6 worm cellular contexts compared by ENCODE assay signal in genomic region chrX:10084050-10084672, ce11.
TF ChIP-seq lines count a peak whose summit lies in the region.

TSS of gene W07E11.1 (plus strand) at chrX:10084622.

TF ChIP-seq in whole organism, L1 larva, 84 proteins besides CTCF, POLR2A, EP300 and RAD21 (continues in another document):
- TF ChIP-seq C34B4.2 (tag; optimal IDR thresholded peaks at IDR 0.05; lab: Kevin White, UChicago) (no peak), jun-1 (tag; optimal IDR thresholded peaks at IDR 0.05; lab: Kevin White, UChicago) (no peak), efl-3 (GFP tag; optimal IDR thresholded peaks at IDR 0.05; lab: Kevin White, UChicago) (no peak), elt-2 (tag; optimal IDR thresholded peaks at IDR 0.05; lab: Kevin White, UChicago) (peak; percentile 98), unc-86 (tag; optimal IDR thresholded peaks at IDR 0.05; lab: Kevin White, UChicago) (no peak), dpl-1 (GFP tag; optimal IDR thresholded peaks at IDR 0.05; lab: Kevin White, UChicago) (no peak), swsn-7 (tag; optimal IDR thresholded peaks at IDR 0.05; lab: Kevin White, UChicago) (no peak), zag-1 (tag; optimal IDR thresholded peaks at IDR 0.05; lab: Kevin White, UChicago) (no peak), nhr-19 (GFP tag; conservative IDR thresholded peaks at IDR 0.05; lab: Robert Waterston, UW) (peak; percentile 44; the same call in 1 of the 2 replicates), ceh-63 (GFP tag; optimal IDR thresholded peaks at IDR 0.05; lab: Kevin White, UChicago) (no peak), elt-3 (tag; optimal IDR thresholded peaks at IDR 0.05; lab: Kevin White, UChicago) (peak in 3 of 6 experiments; percentile 25 to 76 (median 25)), snpc-4 (tag; optimal IDR thresholded peaks at IDR 0.05; lab: Kevin White, UChicago) (no peak), ets-5 (GFP tag; IDR thresholded peaks at IDR 0.05; lab: Robert Waterston, UW) (no peak), efl-1 (optimal IDR thresholded peaks at IDR 0.05; lab: Kevin White, UChicago) (no peak), efl-1 (GFP tag; optimal IDR thresholded peaks at IDR 0.05 in 1 of 2; lab: Kevin White, UChicago) (peak in 1 of 2 experiments; percentile 82)

TF ChIP-seq in whole organism, L2 larva, 48 proteins besides CTCF, POLR2A, EP300 and RAD21 (continues in another document):
- TF ChIP-seq aly-2 (tag; optimal IDR thresholded peaks at IDR 0.05; lab: Kevin White, UChicago) (no peak), sma-3 (GFP tag; optimal IDR thresholded peaks at IDR 0.05; lab: Kevin White, UChicago) (peak; percentile 73), mdl-1 (tag; optimal IDR thresholded peaks at IDR 0.05; lab: Kevin White, UChicago) (peak in 1 of 2 experiments; percentile 20), elt-1 (tag; optimal IDR thresholded peaks at IDR 0.05; lab: Kevin White, UChicago) (no peak), skn-1 (tag; optimal IDR thresholded peaks at IDR 0.05; lab: Kevin White, UChicago) (no peak), alr-1 (tag; optimal IDR thresholded peaks at IDR 0.05; lab: Kevin White, UChicago) (no peak), nhr-21 (tag; optimal IDR thresholded peaks at IDR 0.05; lab: Kevin White, UChicago) (peak; percentile 63), unc-39 (tag; optimal IDR thresholded peaks at IDR 0.05; lab: Kevin White, UChicago) (no peak), C34F6.9 (tag; optimal IDR thresholded peaks at IDR 0.05; lab: Kevin White, UChicago) (no peak), nhr-6 (tag; optimal IDR thresholded peaks at IDR 0.05; lab: Kevin White, UChicago) (no peak), unc-62 (GFP tag; optimal IDR thresholded peaks at IDR 0.05; lab: Kevin White, UChicago) (no peak), ZK546.5 (tag; optimal IDR thresholded peaks at IDR 0.05; lab: Kevin White, UChicago) (no peak), lin-11 (tag; optimal IDR thresholded peaks at IDR 0.05; lab: Kevin White, UChicago) (no peak), lin-39 (tag; optimal IDR thresholded peaks at IDR 0.05; lab: Kevin White, UChicago) (no peak), zag-1 (tag; optimal IDR thresholded peaks at IDR 0.05; lab: Kevin White, UChicago) (no peak), gmeb-1 (tag; optimal IDR thresholded peaks at IDR 0.05; lab: Kevin White, UChicago) (peak; percentile 40)

TF ChIP-seq in whole organism, L3 larva, 47 proteins besides CTCF, POLR2A, EP300 and RAD21 (continues in another document):
- TF ChIP-seq daf-12 (tag; optimal IDR thresholded peaks at IDR 0.05; lab: Kevin White, UChicago) (no peak), pha-4 (tag; optimal IDR thresholded peaks at IDR 0.05; lab: Kevin White, UChicago) (peak; percentile 4), eor-1 (tag; optimal IDR thresholded peaks at IDR 0.05; lab: Kevin White, UChicago) (no peak), nhr-11 (tag; optimal IDR thresholded peaks at IDR 0.05; lab: Kevin White, UChicago) (no peak), R02D3.7 (tag; optimal IDR thresholded peaks at IDR 0.05; lab: Kevin White, UChicago) (no peak), fos-1 (tag; optimal IDR thresholded peaks at IDR 0.05; lab: Kevin White, UChicago) (no peak), ceh-28 (tag; optimal IDR thresholded peaks at IDR 0.05; lab: Kevin White, UChicago) (peak; percentile 39), jun-1 (tag; optimal IDR thresholded peaks at IDR 0.05; lab: Kevin White, UChicago) (peak; percentile 22), nhr-237 (tag; optimal IDR thresholded peaks at IDR 0.05; lab: Kevin White, UChicago) (no peak), lin-15B (tag; optimal IDR thresholded peaks at IDR 0.05; lab: Kevin White, UChicago) (no peak), ceh-9 (tag; optimal IDR thresholded peaks at IDR 0.05; lab: Kevin White, UChicago) (no peak), fkh-10 (GFP tag; optimal IDR thresholded peaks at IDR 0.05; lab: Kevin White, UChicago) (no peak), elt-3 (tag; optimal IDR thresholded peaks at IDR 0.05; lab: Kevin White, UChicago) (peak in 1 of 3 experiments; percentile 68), skn-1 (tag; optimal IDR thresholded peaks at IDR 0.05; lab: Kevin White, UChicago) (no peak), aly-2 (tag; optimal IDR thresholded peaks at IDR 0.05; lab: Kevin White, UChicago) (no peak), lsy-12 (tag; optimal IDR thresholded peaks at IDR 0.05; lab: Kevin White, UChicago) (no peak), nhr-23 (tag; optimal IDR thresholded peaks at IDR 0.05; lab: Kevin White, UChicago) (peak; percentile 78)

TF ChIP-seq in whole organism, L4 larva, 104 proteins besides CTCF, POLR2A, EP300 and RAD21 (continues in another document):
- TF ChIP-seq zip-2 (tag; optimal IDR thresholded peaks at IDR 0.05; lab: Kevin White, UChicago) = peak; percentile 36
- peak; percentile 61 for TF ChIP-seq T26A8.4 (GFP tag; IDR thresholded peaks at IDR 0.05; lab: Robert Waterston, UW)
- TF ChIP-seq set-16 (GFP tag; IDR thresholded peaks at IDR 0.05; lab: Robert Waterston, UW) = no peak
- 0 out of 2 replicates have a peak, but pooled peaks have one; percentile 23 for TF ChIP-seq lin-1 (GFP tag; IDR thresholded peaks at IDR 0.05; lab: Robert Waterston, UW)
- no peak for TF ChIP-seq pha-4 (GFP tag; IDR thresholded peaks at IDR 0.05; lab: Robert Waterston, UW)
- no peak for TF ChIP-seq pha-4 (tag; optimal IDR thresholded peaks at IDR 0.05; lab: Kevin White, UChicago)
- TF ChIP-seq aly-2 (tag; optimal IDR thresholded peaks at IDR 0.05; lab: Kevin White, UChicago) = no peak
- TF ChIP-seq mdl-1 (tag; optimal IDR thresholded peaks at IDR 0.05; lab: Kevin White, UChicago) = peak in 1 of 2 experiments; percentile 20
- TF ChIP-seq hlh-30 (tag; optimal IDR thresholded peaks at IDR 0.05; lab: Kevin White, UChicago; ENCODE audit: insufficient read depth) = peak; percentile 66
- TF ChIP-seq nhr-10 (tag; optimal IDR thresholded peaks at IDR 0.05; lab: Kevin White, UChicago) = peak; percentile 51
- peak; percentile 48 for TF ChIP-seq T20F7.1 (GFP tag; optimal IDR thresholded peaks at IDR 0.05; lab: Kevin White, UChicago)
- TF ChIP-seq mes-2 (tag; optimal IDR thresholded peaks at IDR 0.05; lab: Kevin White, UChicago; ENCODE audit: poor library complexity, severe bottlenecking) = peak; percentile 59
- TF ChIP-seq zfp-2 (tag; optimal IDR thresholded peaks at IDR 0.05; lab: Kevin White, UChicago) = no peak
- no peak for TF ChIP-seq madf-5 (GFP tag; IDR thresholded peaks at IDR 0.05; lab: Robert Waterston, UW)
- TF ChIP-seq nhr-102 (tag; optimal IDR thresholded peaks at IDR 0.05; lab: Kevin White, UChicago) = peak; percentile 87
- TF ChIP-seq Y48G9A.11 (GFP tag; IDR thresholded peaks at IDR 0.05; lab: Robert Waterston, UW) = no peak
- no peak for TF ChIP-seq fos-1 (tag; optimal IDR thresholded peaks at IDR 0.05; lab: Kevin White, UChicago)

TF ChIP-seq in whole organism, late embryonic, 69 proteins besides CTCF, POLR2A, EP300 and RAD21:
- TF ChIP-seq fkh-6 (tag; optimal IDR thresholded peaks at IDR 0.05; lab: Kevin White, UChicago) = no peak
- no peak for TF ChIP-seq ceh-30 (tag; optimal IDR thresholded peaks at IDR 0.05; lab: Kevin White, UChicago)
- peak; percentile 94 for TF ChIP-seq elt-2 (tag; optimal IDR thresholded peaks at IDR 0.05; lab: Kevin White, UChicago)
- no peak for TF ChIP-seq mec-3 (tag; optimal IDR thresholded peaks at IDR 0.05; lab: Kevin White, UChicago; ENCODE audit: borderline replicate concordance)

TF ChIP-seq in whole organism, young adult, 124 proteins besides CTCF, POLR2A, EP300 and RAD21 (continues in another document):
- TF ChIP-seq madf-6 (GFP tag; IDR thresholded peaks at IDR 0.05; lab: Robert Waterston, UW) (no peak), Y67H2A.10 (GFP tag; conservative IDR thresholded peaks at IDR 0.05; lab: Robert Waterston, UW) (no peak), atf-7 (tag; optimal IDR thresholded peaks at IDR 0.05; lab: Kevin White, UChicago) (peak; percentile 55), cebp-1 (GFP tag; IDR thresholded peaks at IDR 0.05; lab: Robert Waterston, UW) (no peak; the same call in 1 of the 2 replicates), cebp-1 (tag; optimal IDR thresholded peaks at IDR 0.05; lab: Kevin White, UChicago) (peak; percentile 66), dox-1 (GFP tag; IDR thresholded peaks at IDR 0.05; lab: Robert Waterston, UW) (0 out of 2 replicates have a peak, but pooled peaks have one; percentile 4), egl-44 (GFP tag; IDR thresholded peaks at IDR 0.05; lab: Robert Waterston, UW) (no peak), C06A6.2 (GFP tag; conservative IDR thresholded peaks at IDR 0.05; lab: Robert Waterston, UW) (no peak), aptf-2 (GFP tag; conservative IDR thresholded peaks at IDR 0.05; lab: Robert Waterston, UW) (no peak), F52B5.7 (tag; optimal IDR thresholded peaks at IDR 0.05; lab: Kevin White, UChicago) (no peak), nhr-179 (tag; optimal IDR thresholded peaks at IDR 0.05; lab: Kevin White, UChicago) (no peak), ztf-26 (tag; optimal IDR thresholded peaks at IDR 0.05; lab: Kevin White, UChicago) (peak; percentile 51), nfyb-1 (GFP tag; IDR thresholded peaks at IDR 0.05; lab: Robert Waterston, UW) (0 out of 2 replicates have a peak, but pooled peaks have one; percentile 37), lir-1 (GFP tag; conservative IDR thresholded peaks at IDR 0.05; lab: Robert Waterston, UW) (no peak), F22D6.2 (tag; optimal IDR thresholded peaks at IDR 0.05; lab: Kevin White, UChicago) (peak; percentile 49), egl-18 (GFP tag; IDR thresholded peaks at IDR 0.05; lab: Robert Waterston, UW) (no peak), ets-4 (GFP tag; optimal IDR thresholded peaks at IDR 0.05; lab: Kevin White, UChicago) (peak; percentile 6), nhr-80 (tag; optimal IDR thresholded peaks at IDR 0.05; lab: Kevin White, UChicago) (peak; percentile 83), ama-1 (optimal IDR thresholded peaks at IDR 0.05; lab: Kevin White, UChicago) (no peak), ama-1 (GFP tag; optimal IDR thresholded peaks at IDR 0.05; lab: Kevin White, UChicago) (no peak), ceh-40 (GFP tag; IDR thresholded peaks at IDR 0.05; lab: Robert Waterston, UW) (no peak), ceh-91 (GFP tag; IDR thresholded peaks at IDR 0.05; lab: Robert Waterston, UW) (no peak), ZK185.1 (tag; optimal IDR thresholded peaks at IDR 0.05; lab: Kevin White, UChicago; ENCODE audit: poor library complexity, severe bottlenecking) (peak; percentile 42), snpc-4 (GFP tag; optimal IDR thresholded peaks at IDR 0.05; lab: Kevin White, UChicago) (no peak), snpc-4 (tag; optimal IDR thresholded peaks at IDR 0.05; lab: Kevin White, UChicago) (peak in 1 of 4 experiments; percentile 12), dpl-1 (GFP tag; optimal IDR thresholded peaks at IDR 0.05; lab: Kevin White, UChicago) (no peak), hmg-1.2 (GFP tag; IDR thresholded peaks at IDR 0.05; lab: Robert Waterston, UW) (0 out of 2 replicates have a peak, but pooled peaks have one; percentile 9), F57A8.1 (GFP tag; optimal IDR thresholded peaks at IDR 0.05; lab: Kevin White, UChicago) (no peak), lin-40 (tag; optimal IDR thresholded peaks at IDR 0.05; lab: Kevin White, UChicago) (peak; percentile 47), sptf-2 (GFP tag; optimal IDR thresholded peaks at IDR 0.05; lab: Kevin White, UChicago) (no peak), B0035.1 (tag; optimal IDR thresholded peaks at IDR 0.05; lab: Kevin White, UChicago) (no peak), ztf-22 (GFP tag; optimal IDR thresholded peaks at IDR 0.05; lab: Kevin White, UChicago) (peak; percentile 51)
